Worm (Caenorhabditis elegans) whole organism, early embryonic: ENCODE data around the gene C03A3.1.

Experiments used
- B0310.2 ChIP-seq: sonication (generic microtip); optimal IDR thresholded peaks from 2 replicates; lab custom pipeline; 2016; ENCODE audit warnings: mild to moderate bottlenecking, missing genetic modification characterization, missing compliant biosample characterization
- F13C5.2 ChIP-seq: sonication (generic microtip); optimal IDR thresholded peaks from 2 replicates; lab custom pipeline; 2017; ENCODE audit warnings: mild to moderate bottlenecking, missing genetic modification characterization, inconsistent platforms, missing compliant biosample characterization
- aly-1 ChIP-seq: sonication (generic microtip); optimal IDR thresholded peaks from 2 replicates; lab custom pipeline; 2016; ENCODE audit warnings: missing genetic modification characterization, missing compliant biosample characterization
- ceh-13 ChIP-seq: fragments of 200-800 bp; sonication (Bioruptor generic); optimal IDR thresholded peaks from 2 replicates; lab custom pipeline; 2018; ENCODE audit warnings: mild to moderate bottlenecking, missing genetic modification characterization, missing compliant biosample characterization
- ceh-36 ChIP-seq: sonication (generic microtip); optimal IDR thresholded peaks from 2 replicates; lab custom pipeline; 2016; ENCODE audit warnings: missing genetic modification characterization, inconsistent platforms, missing compliant biosample characterization
- flt-1 ChIP-seq: fragments of 200-800 bp; sonication (Bioruptor generic); IDR thresholded peaks from 2 replicates; pipeline ENCODE4 v1.3.6; 2022; ENCODE audit warnings: missing genetic modification characterization, missing compliant biosample characterization
- hmbx-1 ChIP-seq: sonication (generic microtip); optimal IDR thresholded peaks from 2 replicates; lab custom pipeline; 2016; ENCODE audit warnings: mild to moderate bottlenecking, missing genetic modification characterization, missing compliant biosample characterization
- hmg-4 ChIP-seq: fragments of 200-800 bp; sonication (Bioruptor generic); optimal IDR thresholded peaks from 2 replicates; lab custom pipeline; 2018; ENCODE audit warnings: mild to moderate bottlenecking, missing genetic modification characterization, missing compliant biosample characterization
- hnd-1 ChIP-seq: sonication (generic microtip); optimal IDR thresholded peaks from 2 replicates; lab custom pipeline; 2016; ENCODE audit warnings: missing genetic modification characterization, missing compliant biosample characterization
- pes-1 ChIP-seq: fragments of 200-800 bp; sonication (Bioruptor generic); IDR thresholded peaks from 2 replicates; pipeline ENCODE4 v1.3.6; 2022; ENCODE audit warnings: missing genetic modification reagents, missing genetic modification characterization, missing compliant biosample characterization
- scrt-1 ChIP-seq: fragments of 200-800 bp; sonication (Bioruptor generic); IDR thresholded peaks from 2 replicates; pipeline ENCODE4 v1.3.6; 2022; ENCODE audit warnings: missing genetic modification characterization, missing compliant biosample characterization
- tbx-11 ChIP-seq: fragments of 200-800 bp; sonication (Bioruptor generic); IDR thresholded peaks from 2 replicates; pipeline ENCODE4 v1.3.6; 2022; ENCODE audit warnings: missing genetic modification characterization, missing compliant biosample characterization
- tbx-37 ChIP-seq: fragments of 200-800 bp; sonication (Bioruptor generic); conservative IDR thresholded peaks from 2 replicates; pipeline ENCODE4 v1.3.6; 2022; ENCODE audit warnings: missing genetic modification reagents, missing genetic modification characterization, missing compliant biosample characterization
- tra-4 ChIP-seq: sonication (generic microtip); optimal IDR thresholded peaks from 2 replicates; lab custom pipeline; 2017; ENCODE audit warnings: missing genetic modification characterization, missing compliant biosample characterization

The C03A3.1 gene

DNA sequence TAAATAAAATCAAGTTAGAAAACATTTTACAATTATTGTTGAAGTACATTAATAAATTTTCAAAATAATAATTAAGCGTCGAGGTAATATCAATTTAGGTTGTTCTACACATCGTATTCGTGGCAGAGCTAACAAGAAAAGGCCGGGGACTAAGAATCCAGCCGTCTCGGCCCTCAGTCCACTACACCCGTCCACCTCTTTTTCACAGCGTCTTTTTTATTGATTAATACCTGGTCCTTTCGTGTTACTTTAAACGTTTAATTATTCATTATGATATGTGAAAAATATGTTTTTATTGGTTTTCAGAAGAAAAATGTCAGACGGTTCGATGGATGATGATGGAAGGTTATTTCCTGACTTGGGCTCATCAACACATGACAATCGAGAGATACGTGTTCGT is 49.9 kb downstream of the C03A3.1 start, which contains the start of gene vhl-1:
vhl-1 (plus strand) TSS at position 301 of the 400 bp plus-strand sequence.
- no peak for TF ChIP-seq ceh-13 (GFP tag; lab: Kevin White, UChicago)
- TF ChIP-seq tra-4 = no peak
- no peak for TF ChIP-seq hmg-4 (GFP tag; lab: Kevin White, UChicago)
- no peak for TF ChIP-seq ceh-36 (tag; lab: Kevin White, UChicago)
- no peak for TF ChIP-seq scrt-1
- TF ChIP-seq hmbx-1 (tag; lab: Kevin White, UChicago) = no peak
- no peak for TF ChIP-seq pes-1 (GFP tag; lab: Robert Waterston, UW)
- TF ChIP-seq F13C5.2 (tag; lab: Kevin White, UChicago) = no peak
- no peak for TF ChIP-seq aly-1 (tag; lab: Kevin White, UChicago)
- no peak for TF ChIP-seq hnd-1 (tag; lab: Kevin White, UChicago)
- TF ChIP-seq tbx-37 = no peak
- TF ChIP-seq flt-1 (GFP tag; lab: Robert Waterston, UW) = no peak
- TF ChIP-seq B0310.2 = no peak
- no peak for TF ChIP-seq tbx-11 (GFP tag; lab: Robert Waterston, UW)
